Worm (Caenorhabditis elegans): ENCODE data around the gene hpk-1.

DNA sequence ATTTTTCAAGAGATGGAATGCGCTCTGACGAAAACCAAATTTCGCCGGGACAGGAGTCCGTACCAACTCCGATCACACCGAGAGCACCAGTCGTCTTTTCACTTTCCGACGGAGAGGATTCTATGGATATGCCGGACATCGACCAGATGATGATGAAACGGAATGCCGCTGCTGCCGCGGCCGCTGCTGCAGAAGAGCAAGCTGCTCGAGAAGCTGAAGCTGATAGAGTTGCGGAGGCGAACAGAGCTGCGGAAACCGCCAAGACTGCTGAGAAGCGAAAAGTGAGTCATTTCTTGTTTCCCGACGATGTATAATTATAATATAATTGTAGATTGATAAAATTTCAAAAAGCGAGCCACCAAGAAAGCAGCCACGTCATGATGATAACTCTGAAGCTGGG is 38.3 kb upstream of the hpk-1 start:
- TF ChIP-seq ama-1 (optimal IDR thresholded peaks at IDR 0.05) = no peak
- TF ChIP-seq fkh-10 (GFP tag; optimal IDR thresholded peaks at IDR 0.05) = no peak
- TF ChIP-seq npax-4 (tag; optimal IDR thresholded peaks at IDR 0.05) = no peak
- no peak for TF ChIP-seq ets-4 (tag; optimal IDR thresholded peaks at IDR 0.05)
- no peak for TF ChIP-seq ahr-1 (tag; optimal IDR thresholded peaks at IDR 0.05)
